Worm (Caenorhabditis elegans): Measurements from ENCODE around the gene bgnt-1.4.

- no peak for TF ChIP-seq fkh-8 (tag; optimal IDR thresholded peaks at IDR 0.05)
- TF ChIP-seq ztf-11 (tag; optimal IDR thresholded peaks at IDR 0.05) = no peak
- TF ChIP-seq lin-35 (GFP tag; optimal IDR thresholded peaks at IDR 0.05) = no peak
Measured at ce11 chrV:4766501-4766900, 5.7 kb downstream of the bgnt-1.4 start, which contains the start of gene C18G1.8.

All from whole organism, L1 larva.